Fruit fly (Drosophila melanogaster): Measurements from ENCODE around the gene CG32298.

DNA sequence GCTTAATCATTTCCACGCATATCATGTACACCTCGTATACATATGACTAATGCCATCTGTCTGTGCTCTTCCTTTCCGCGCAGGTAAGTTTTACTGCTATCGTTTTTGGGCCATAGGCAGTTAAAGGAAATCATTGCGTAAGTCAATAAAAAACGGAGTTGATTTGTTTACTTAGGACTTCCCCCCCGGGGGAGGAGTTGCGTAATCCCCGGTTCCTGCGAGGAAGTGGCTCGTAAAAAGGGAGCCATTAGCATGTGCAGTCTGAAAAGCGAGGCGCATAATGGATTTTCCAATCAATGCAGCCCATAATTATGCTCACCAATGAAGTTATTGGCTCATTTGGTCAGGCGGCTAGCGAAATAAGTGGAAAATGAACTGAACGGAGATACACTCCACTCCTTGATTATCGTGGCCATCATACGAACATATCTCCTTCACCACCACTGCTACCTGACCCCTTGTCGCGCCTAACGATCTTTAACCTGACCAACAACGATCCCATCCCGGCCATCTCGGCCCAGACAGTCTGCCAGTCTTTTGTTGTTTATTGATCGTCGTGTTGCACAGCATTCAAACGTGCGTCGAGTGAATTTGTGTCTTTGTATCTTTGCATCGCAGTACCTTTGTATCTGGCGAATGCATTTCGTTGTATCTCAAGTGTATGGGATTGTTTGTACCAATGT, 5.3 kb downstream of the CG32298 start:
- TF ChIP-seq Dfd (GFP tag; optimal IDR thresholded peaks at IDR 0.05) (no peak), usp (GFP tag; optimal IDR thresholded peaks at IDR 0.05) (no peak), Dif (GFP tag; optimal IDR thresholded peaks at IDR 0.05; ENCODE audit: partially characterized antibody) (no peak), Myc (optimal IDR thresholded peaks at IDR 0.05) (no peak), ey (GFP tag; optimal IDR thresholded peaks at IDR 0.05) (no peak), h (GFP tag; optimal IDR thresholded peaks at IDR 0.05) (no peak), sv (GFP tag; optimal IDR thresholded peaks at IDR 0.05) (no peak), pan (optimal IDR thresholded peaks at IDR 0.05) (no peak), CG32264 (GFP tag; optimal IDR thresholded peaks at IDR 0.05) (no peak), Rel (GFP tag; optimal IDR thresholded peaks at IDR 0.05) (no peak), Rel (tag; optimal IDR thresholded peaks at IDR 0.05) (no peak), jim (GFP tag; optimal IDR thresholded peaks at IDR 0.05) (no peak), dmrt93B (GFP tag; optimal IDR thresholded peaks at IDR 0.05) (no peak), Sp1 (GFP tag; optimal IDR thresholded peaks at IDR 0.05) (no peak), CrebA (GFP tag; optimal IDR thresholded peaks at IDR 0.05; ENCODE audit: borderline replicate concordance) (no peak)
